Worm (Caenorhabditis elegans) whole organism, L1 larva: ENCODE data around the gene Y48A6B.7.

ENCODE experiments used
- C16A3.4 ChIP-seq: fragments of 150-350 bp; optimal IDR thresholded peaks from 2 replicates; lab custom pipeline; 2014; ENCODE audit warnings: missing biosample characterization, missing genetic modification characterization
- C34B4.2 ChIP-seq: sonication (generic microtip); optimal IDR thresholded peaks from 2 replicates; lab custom pipeline; 2017; ENCODE audit warnings: mild to moderate bottlenecking, missing genetic modification characterization, missing compliant biosample characterization
- aha-1 ChIP-seq: fragments of 150-350 bp; optimal IDR thresholded peaks from 2 replicates; lab custom pipeline; 2014; ENCODE audit warnings: missing biosample characterization, missing genetic modification characterization
- aly-2 ChIP-seq: fragments of 150-350 bp; optimal IDR thresholded peaks from 2 replicates; lab custom pipeline; 2014; ENCODE audit warnings: missing biosample characterization, missing genetic modification characterization
- blmp-1 ChIP-seq: fragments of 150-350 bp; optimal IDR thresholded peaks from 2 replicates; lab custom pipeline; 2014; ENCODE audit warnings: missing biosample characterization, missing genetic modification characterization
- ceh-88 ChIP-seq: fragments of 200-800 bp; sonication (Bioruptor generic); IDR thresholded peaks from 2 replicates; pipeline ENCODE4 v1.3.6; 2022; ENCODE audit warnings: missing genetic modification characterization, missing compliant biosample characterization
- ces-1 ChIP-seq: fragments of 150-350 bp; optimal IDR thresholded peaks from 2 replicates; lab custom pipeline; 2014; ENCODE audit warnings: missing biosample characterization, missing genetic modification reagents, missing genetic modification characterization
- dpl-1 ChIP-seq, 3 experiments: fragments of 150-350 bp in 2 of 3; sonication (generic microtip) in 1 of 3; optimal IDR thresholded peaks; 2 replicates each; lab custom pipeline; 2014 to 2017; ENCODE audit warnings: missing biosample characterization in 3 of 3, missing genetic modification characterization in 3 of 3, missing genetic modification reagents in 3 of 3
- dsc-1 ChIP-seq: sonication (generic microtip); optimal IDR thresholded peaks from 2 replicates; lab custom pipeline; 2016; ENCODE audit warnings: mild to moderate bottlenecking, missing genetic modification characterization, missing compliant biosample characterization
- efl-1 ChIP-seq, 4 experiments: fragments of 150-350 bp; optimal IDR thresholded peaks in 3 of 4; peaks in 1 of 4; 1 replicate in 1 of 4; 2 replicates in 3 of 4; lab custom pipeline; 2014; ENCODE audit warnings: missing biosample characterization in 2 of 4, missing genetic modification characterization in 2 of 4, missing genetic modification reagents in 2 of 4
- efl-3 ChIP-seq: fragments of 200-800 bp; sonication (Bioruptor generic); optimal IDR thresholded peaks from 2 replicates; lab custom pipeline; 2018; ENCODE audit warnings: mild to moderate bottlenecking, missing genetic modification characterization, missing compliant biosample characterization
- egl-27 ChIP-seq, 2 experiments: fragments of 150-350 bp in 1 of 2; sonication (generic microtip); optimal IDR thresholded peaks; 3 replicates each; lab custom pipeline; 2017 to 2018; ENCODE audit warnings: missing biosample characterization in 2 of 2, missing genetic modification characterization in 2 of 2, missing genetic modification reagents in 2 of 2
- elt-3 ChIP-seq, 6 experiments: fragments of 150-350 bp in 1 of 6; sonication (generic microtip); optimal IDR thresholded peaks; 2 replicates each; lab custom pipeline; 2017 to 2018; ENCODE audit warnings: missing biosample characterization in 6 of 6, missing genetic modification characterization in 6 of 6, inconsistent platforms in 1 of 6
- ets-5 ChIP-seq: fragments of 200-800 bp; sonication (Bioruptor generic); IDR thresholded peaks from 2 replicates; pipeline ENCODE4 v1.3.6; 2022; ENCODE audit warnings: missing genetic modification characterization, missing compliant biosample characterization
- fkh-10 ChIP-seq: sonication (generic microtip); optimal IDR thresholded peaks from 2 replicates; lab custom pipeline; 2017; ENCODE audit warnings: missing biosample characterization, missing genetic modification reagents, missing genetic modification characterization
- fkh-8 ChIP-seq: sonication (generic microtip); optimal IDR thresholded peaks from 2 replicates; lab custom pipeline; 2016; ENCODE audit warnings: mild to moderate bottlenecking, missing genetic modification characterization, missing compliant biosample characterization
- hlh-17 ChIP-seq: fragments of 200-800 bp; sonication (Bioruptor generic); optimal IDR thresholded peaks from 2 replicates; lab custom pipeline; 2018; ENCODE audit warnings: missing genetic modification characterization, mild to moderate bottlenecking, missing compliant biosample characterization, moderate library complexity, borderline replicate concordance
- hlh-4 ChIP-seq: sonication (generic microtip); optimal IDR thresholded peaks from 2 replicates; lab custom pipeline; 2016; ENCODE audit warnings: mild to moderate bottlenecking, missing genetic modification characterization, missing compliant biosample characterization
- hpl-2 ChIP-seq: fragments of 150-350 bp; optimal IDR thresholded peaks from 2 replicates; lab custom pipeline; 2014; ENCODE audit warnings: missing biosample characterization, missing genetic modification reagents, missing genetic modification characterization
- irx-1 ChIP-seq: sonication (generic microtip); optimal IDR thresholded peaks from 2 replicates; lab custom pipeline; 2016; ENCODE audit warnings: missing genetic modification characterization, missing compliant biosample characterization
- lin-13 ChIP-seq: fragments of 150-350 bp; optimal IDR thresholded peaks from 2 replicates; lab custom pipeline; 2014; ENCODE audit warnings: missing biosample characterization, missing genetic modification reagents, missing genetic modification characterization
- lin-14 ChIP-seq: fragments of 200-800 bp; sonication (Bioruptor generic); optimal IDR thresholded peaks from 2 replicates; lab custom pipeline; 2018; ENCODE audit warnings: mild to moderate bottlenecking, missing genetic modification characterization, moderate library complexity, missing compliant biosample characterization
- lin-15B ChIP-seq: fragments of 150-350 bp; sonication (generic microtip); optimal IDR thresholded peaks from 3 replicates; lab custom pipeline; 2014; ENCODE audit warnings: missing biosample characterization, missing genetic modification characterization
- lin-35 ChIP-seq, 2 experiments: fragments of 150-350 bp; optimal IDR thresholded peaks; 2 replicates each; lab custom pipeline; 2014; ENCODE audit warnings: missing biosample characterization in 2 of 2, missing genetic modification characterization in 2 of 2, missing genetic modification reagents in 2 of 2
- lin-39 ChIP-seq: fragments of 150-350 bp; optimal IDR thresholded peaks from 2 replicates; lab custom pipeline; 2014; ENCODE audit warnings: missing biosample characterization, missing genetic modification reagents, missing genetic modification characterization
- lsy-2 ChIP-seq, 2 experiments: fragments of 150-350 bp; optimal IDR thresholded peaks; 2 replicates each; lab custom pipeline; 2014; ENCODE audit warnings: missing biosample characterization in 2 of 2, missing genetic modification characterization in 2 of 2
- mab-9 ChIP-seq: fragments of 200-800 bp; sonication (Bioruptor generic); IDR thresholded peaks from 2 replicates; pipeline ENCODE4 v1.3.6; 2022; ENCODE audit warnings: missing genetic modification reagents, missing genetic modification characterization, missing compliant biosample characterization
- mef-2 ChIP-seq: fragments of 150-350 bp; optimal IDR thresholded peaks from 2 replicates; lab custom pipeline; 2014; ENCODE audit warnings: missing biosample characterization, missing genetic modification characterization
- nhr-12 ChIP-seq: sonication (generic microtip); optimal IDR thresholded peaks from 2 replicates; lab custom pipeline; 2017; ENCODE audit warnings: missing biosample characterization, missing genetic modification characterization
- nhr-19 ChIP-seq: fragments of 200-800 bp; sonication (Bioruptor generic); conservative IDR thresholded peaks from 2 replicates; pipeline ENCODE4 v1.3.6; 2022; ENCODE audit warnings: missing genetic modification characterization, missing compliant biosample characterization
- nhr-237 ChIP-seq: fragments of 150-350 bp; optimal IDR thresholded peaks from 2 replicates; lab custom pipeline; 2014; ENCODE audit warnings: missing biosample characterization, missing genetic modification characterization
- nhr-28 ChIP-seq: fragments of 150-350 bp; optimal IDR thresholded peaks from 2 replicates; lab custom pipeline; 2014; ENCODE audit warnings: missing biosample characterization, missing genetic modification characterization
- nhr-71 ChIP-seq: sonication (generic microtip); optimal IDR thresholded peaks from 2 replicates; lab custom pipeline; 2016; ENCODE audit warnings: mild to moderate bottlenecking, missing genetic modification characterization, moderate library complexity, missing compliant biosample characterization
- nhr-76 ChIP-seq: sonication (generic microtip); optimal IDR thresholded peaks from 2 replicates; lab custom pipeline; 2017; ENCODE audit warnings: missing biosample characterization, missing genetic modification characterization
- nhr-90 ChIP-seq: sonication (generic microtip); optimal IDR thresholded peaks from 2 replicates; lab custom pipeline; 2016; ENCODE audit warnings: mild to moderate bottlenecking, missing genetic modification characterization, missing compliant biosample characterization; ENCODE audit not compliant: poor library complexity
- skn-1 ChIP-seq: fragments of 150-350 bp; optimal IDR thresholded peaks from 2 replicates; lab custom pipeline; 2014; ENCODE audit warnings: missing biosample characterization, missing genetic modification characterization
- sox-4 ChIP-seq: sonication (generic microtip); optimal IDR thresholded peaks from 2 replicates; lab custom pipeline; 2016; ENCODE audit warnings: missing genetic modification characterization, missing compliant biosample characterization
- sptf-1 ChIP-seq: fragments of 150-350 bp; optimal IDR thresholded peaks from 2 replicates; lab custom pipeline; 2014; ENCODE audit warnings: missing biosample characterization, missing genetic modification characterization
- swsn-7 ChIP-seq: sonication (generic microtip); optimal IDR thresholded peaks from 2 replicates; lab custom pipeline; 2016; ENCODE audit warnings: missing genetic modification characterization, missing compliant biosample characterization
- unc-62 ChIP-seq: fragments of 150-350 bp; optimal IDR thresholded peaks from 2 replicates; lab custom pipeline; 2014; ENCODE audit warnings: missing biosample characterization, missing genetic modification reagents, missing genetic modification characterization
- unc-86 ChIP-seq: sonication (generic microtip); optimal IDR thresholded peaks from 2 replicates; lab custom pipeline; 2016; ENCODE audit warnings: missing genetic modification characterization, missing compliant biosample characterization
- xbp-1 ChIP-seq: sonication (generic microtip); optimal IDR thresholded peaks from 2 replicates; lab custom pipeline; 2016; ENCODE audit warnings: missing genetic modification characterization, missing compliant biosample characterization
- zag-1 ChIP-seq: fragments of 150-350 bp; optimal IDR thresholded peaks from 2 replicates; lab custom pipeline; 2014; ENCODE audit warnings: missing biosample characterization, missing genetic modification characterization
- zip-4 ChIP-seq: fragments of 200-800 bp; sonication (Bioruptor generic); optimal IDR thresholded peaks from 2 replicates; lab custom pipeline; 2018; ENCODE audit warnings: mild to moderate bottlenecking, missing genetic modification characterization, moderate library complexity, missing compliant biosample characterization
- ztf-11 ChIP-seq, 2 experiments: sonication (generic microtip); optimal IDR thresholded peaks; 2 replicates each; lab custom pipeline; 2016 to 2017; ENCODE audit warnings: missing genetic modification characterization in 2 of 2, missing biosample characterization in 1 of 2, missing compliant biosample characterization in 1 of 2

The Y48A6B.7 gene

ce11 chrIII:11053603-11054002 lies 27.2 kb upstream of the Y48A6B.7 start:
- TF ChIP-seq lin-14 (GFP tag; lab: Kevin White, UChicago) (no peak), hlh-17 (GFP tag; lab: Kevin White, UChicago) (no peak), nhr-28 (no peak), ztf-11 (tag; optimal IDR thresholded peaks at IDR 0.05; lab: Kevin White, UChicago) (no peak), aha-1 (tag; lab: Kevin White, UChicago) (no peak), mab-9 (no peak), blmp-1 (no peak), unc-86 (no peak), lin-35 (GFP tag; optimal IDR thresholded peaks at IDR 0.05; lab: Kevin White, UChicago) (no peak), nhr-76 (tag; lab: Kevin White, UChicago) (no peak), nhr-71 (tag; lab: Kevin White, UChicago) (no peak), dsc-1 (tag; lab: Kevin White, UChicago) (no peak), lin-39 (no peak)

ce11 chrIII:11050658-11051118 lies 24.3 kb upstream of the Y48A6B.7 start:
- TF ChIP-seq fkh-10 (no peak), lin-14 (GFP tag; lab: Kevin White, UChicago) (peak; percentile 63), efl-1 (optimal IDR thresholded peaks at IDR 0.05; lab: Kevin White, UChicago) (no peak), efl-1 (GFP tag; optimal IDR thresholded peaks at IDR 0.05 in 1 of 2; lab: Kevin White, UChicago) (peak in 1 of 2 experiments; percentile 58), nhr-12 (tag; lab: Kevin White, UChicago) (no peak), lin-15B (no peak), hlh-4 (no peak)
- TF ChIP-seq, all 84 proteins: peak for 2

ce11 chrIII:11046549-11046948 lies 20.2 kb upstream of the Y48A6B.7 start:
- TF ChIP-seq elt-3 (tag; optimal IDR thresholded peaks at IDR 0.05; lab: Kevin White, UChicago): peak in 1 of 6 experiments; percentile 47
- no peak for TF ChIP-seq lin-15B
- no peak for TF ChIP-seq zip-4 (GFP tag; lab: Kevin White, UChicago)
- no peak for TF ChIP-seq lin-13
- TF ChIP-seq lin-14 (GFP tag; lab: Kevin White, UChicago): peak; percentile 31
- TF ChIP-seq nhr-90: no peak
- TF ChIP-seq skn-1 (tag; lab: Kevin White, UChicago): no peak
- TF ChIP-seq sox-4 (tag; lab: Kevin White, UChicago): no peak
- TF ChIP-seq blmp-1: peak; percentile 80
- no peak for TF ChIP-seq irx-1 (tag; lab: Kevin White, UChicago)
- TF ChIP-seq lin-35 (GFP tag; optimal IDR thresholded peaks at IDR 0.05; lab: Kevin White, UChicago): peak in 1 of 2 experiments; percentile 28
- TF ChIP-seq mab-9: no peak
- no peak for TF ChIP-seq egl-27 (tag; optimal IDR thresholded peaks at IDR 0.05; lab: Kevin White, UChicago)
- TF ChIP-seq nhr-12 (tag; lab: Kevin White, UChicago): no peak
- TF ChIP-seq hpl-2: no peak
- no peak for TF ChIP-seq efl-3 (GFP tag; lab: Kevin White, UChicago)
- TF ChIP-seq dpl-1 (GFP tag; optimal IDR thresholded peaks at IDR 0.05; lab: Kevin White, UChicago): no peak
- TF ChIP-seq ces-1 (GFP tag; lab: Kevin White, UChicago): no peak

- no peak for TF ChIP-seq mef-2 (tag; lab: Kevin White, UChicago)
Measured at ce11 chrIII:11045196-11045595, 18.8 kb upstream of the Y48A6B.7 start.

- no peak for TF ChIP-seq nhr-19 (GFP tag; lab: Robert Waterston, UW)
- peak in 1 of 2 experiments; percentile 20 for TF ChIP-seq lin-35 (GFP tag; optimal IDR thresholded peaks at IDR 0.05; lab: Kevin White, UChicago)
- no peak for TF ChIP-seq skn-1 (tag; lab: Kevin White, UChicago)
- TF ChIP-seq hlh-17 (GFP tag; lab: Kevin White, UChicago): no peak
- no peak for TF ChIP-seq zag-1 (tag; lab: Kevin White, UChicago)
- no peak for TF ChIP-seq C16A3.4 (tag; lab: Kevin White, UChicago)
- TF ChIP-seq sptf-1 (tag; lab: Kevin White, UChicago): no peak
- TF ChIP-seq nhr-90: no peak
- TF ChIP-seq swsn-7 (tag; lab: Kevin White, UChicago): no peak
- TF ChIP-seq aha-1 (tag; lab: Kevin White, UChicago): no peak
- no peak for TF ChIP-seq aly-2 (tag; lab: Kevin White, UChicago)
- no peak for TF ChIP-seq xbp-1 (tag; lab: Kevin White, UChicago)
- TF ChIP-seq lsy-2 (tag; optimal IDR thresholded peaks at IDR 0.05; lab: Kevin White, UChicago): no peak
- TF ChIP-seq unc-62: no peak
- TF ChIP-seq nhr-237: no peak
- TF ChIP-seq C34B4.2 (tag; lab: Kevin White, UChicago): no peak
- no peak for TF ChIP-seq ets-5 (GFP tag; lab: Robert Waterston, UW)
- TF ChIP-seq ceh-88 (GFP tag; lab: Robert Waterston, UW): no peak
- TF ChIP-seq lin-14 (GFP tag; lab: Kevin White, UChicago): peak; percentile 41
- TF ChIP-seq fkh-8: no peak
Measured at ce11 chrIII:11040606-11041005, 14.2 kb upstream of the Y48A6B.7 start.
